Worm (Caenorhabditis elegans): ENCODE results near the gene srx-58.

Gene srx-58

ce11 chrV:15352376-15352775 lies at the start of gene srx-58:
TSS of gene srx-58 (plus strand) at chrV:15352676.
- TF ChIP-seq hrde-1 (tag; optimal IDR thresholded peaks at IDR 0.05; ENCODE audit: borderline replicate concordance) (no peak), ceh-91 (GFP tag; IDR thresholded peaks at IDR 0.05) (no peak), snpc-1.1 (tag; optimal IDR thresholded peaks at IDR 0.05; ENCODE audit: insufficient read depth) (no peak), ztf-25 (GFP tag; IDR thresholded peaks at IDR 0.05) (no peak), let-607 (tag; optimal IDR thresholded peaks at IDR 0.05) (no peak), tbx-9 (tag; optimal IDR thresholded peaks at IDR 0.05; ENCODE audit: borderline replicate concordance) (no peak), aptf-2 (GFP tag; conservative IDR thresholded peaks at IDR 0.05) (no peak), dox-1 (GFP tag; IDR thresholded peaks at IDR 0.05) (no peak), ztf-6 (GFP tag; IDR thresholded peaks at IDR 0.05) (no peak), madf-3 (GFP tag; IDR thresholded peaks at IDR 0.05) (no peak), nfya-1 (tag; optimal IDR thresholded peaks at IDR 0.05; ENCODE audit: borderline replicate concordance, insufficient read depth) (no peak), nhr-80 (tag; optimal IDR thresholded peaks at IDR 0.05) (no peak), mxl-1 (tag; optimal IDR thresholded peaks at IDR 0.05) (no peak), egl-44 (GFP tag; IDR thresholded peaks at IDR 0.05) (no peak), B0336.3 (GFP tag; IDR thresholded peaks at IDR 0.05) (no peak), ztf-28 (GFP tag; IDR thresholded peaks at IDR 0.05) (no peak), dpl-1 (GFP tag; optimal IDR thresholded peaks at IDR 0.05) (no peak), F10E7.11 (tag; optimal IDR thresholded peaks at IDR 0.05) (no peak)

DNA sequence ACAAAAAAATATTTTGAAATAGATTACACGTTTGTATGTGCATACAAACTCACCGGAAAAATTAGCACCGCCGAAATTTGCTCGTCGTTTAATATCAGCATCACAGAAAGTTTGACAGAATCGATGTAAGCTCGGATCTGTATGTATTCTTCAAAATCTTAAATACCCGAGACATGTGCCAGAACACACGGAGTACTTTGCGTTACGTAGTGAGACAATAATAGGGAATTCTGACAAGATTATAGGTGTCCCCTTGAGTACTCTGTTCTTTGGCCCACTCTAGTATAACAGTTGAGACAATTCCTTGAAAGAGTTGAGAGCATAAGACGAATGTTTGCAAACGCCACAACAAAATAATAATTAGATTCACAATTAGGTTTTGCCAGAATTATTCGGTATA lies 48.9 kb upstream of the srx-58 start, which contains the start of gene srx-48:
TSS of gene srx-48 (minus strand) at position 101 of the 400 bp plus-strand sequence.
- TF ChIP-seq snpc-1.1 (tag; optimal IDR thresholded peaks at IDR 0.05; ENCODE audit: insufficient read depth) (no peak), tbx-9 (tag; optimal IDR thresholded peaks at IDR 0.05; ENCODE audit: borderline replicate concordance) (no peak), Y67H2A.10 (GFP tag; conservative IDR thresholded peaks at IDR 0.05) (no peak), athp-1 (tag; optimal IDR thresholded peaks at IDR 0.05) (no peak), unc-62 (GFP tag; optimal IDR thresholded peaks at IDR 0.05) (no peak), somi-1 (GFP tag; optimal IDR thresholded peaks at IDR 0.05) (no peak), rec-8 (tag; optimal IDR thresholded peaks at IDR 0.05) (no peak), T07F8.4 (tag; optimal IDR thresholded peaks at IDR 0.05) (no peak), ets-4 (GFP tag; optimal IDR thresholded peaks at IDR 0.05) (no peak), madf-10 (tag; optimal IDR thresholded peaks at IDR 0.05) (no peak), ceh-40 (GFP tag; IDR thresholded peaks at IDR 0.05) (no peak)

DNA sequence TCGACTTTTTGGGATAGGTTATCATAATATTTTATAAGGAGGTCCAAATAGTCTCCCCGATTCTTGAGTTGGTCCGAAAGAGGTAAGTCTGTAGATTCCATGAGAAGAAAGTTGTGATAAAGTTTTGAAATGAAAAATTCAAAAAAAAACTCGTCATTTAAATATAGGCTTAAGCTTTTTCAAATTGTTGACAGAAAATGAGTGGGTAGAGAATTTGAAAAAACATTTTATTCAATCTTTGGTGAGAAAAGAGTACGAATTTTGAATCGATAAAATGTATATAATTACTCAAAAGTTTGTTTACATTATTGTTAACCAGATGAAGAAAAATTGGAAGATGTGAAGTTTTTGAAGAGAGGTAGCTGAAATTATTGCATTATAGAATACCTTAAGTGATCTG lies 47.0 kb upstream of the srx-58 start, which contains the start of gene T26H8.5:
TSS of gene T26H8.5 (minus strand) at position 101 of the 400 bp plus-strand sequence.
- TF ChIP-seq B0035.1 (tag; optimal IDR thresholded peaks at IDR 0.05): no peak

ce11 chrV:15306745-15307144 lies 45.7 kb upstream of the srx-58 start, which contains the start of gene T26H8.4:
TSS of gene T26H8.4 (minus strand) at chrV:15306845.
- TF ChIP-seq rec-8 (tag; optimal IDR thresholded peaks at IDR 0.05): no peak
- TF ChIP-seq hmg-20 (GFP tag; IDR thresholded peaks at IDR 0.05): no peak
- TF ChIP-seq Y53G8AR.9 (GFP tag; conservative IDR thresholded peaks at IDR 0.05): no peak
- TF ChIP-seq somi-1 (GFP tag; optimal IDR thresholded peaks at IDR 0.05): no peak
- no peak for TF ChIP-seq F49E8.2 (tag; optimal IDR thresholded peaks at IDR 0.05; ENCODE audit: insufficient read depth)
- no peak for TF ChIP-seq lin-54 (GFP tag; optimal IDR thresholded peaks at IDR 0.05)
- no peak for TF ChIP-seq nfyb-1 (GFP tag; IDR thresholded peaks at IDR 0.05)
- TF ChIP-seq tbp1 (GFP tag; optimal IDR thresholded peaks at IDR 0.05): no peak
- no peak for TF ChIP-seq lin-40 (tag; optimal IDR thresholded peaks at IDR 0.05)
- no peak for TF ChIP-seq F55B11.4 (tag; optimal IDR thresholded peaks at IDR 0.05; ENCODE audit: borderline replicate concordance, insufficient read depth)
- no peak for TF ChIP-seq ztf-28 (GFP tag; IDR thresholded peaks at IDR 0.05)
- no peak for TF ChIP-seq ama-1 (optimal IDR thresholded peaks at IDR 0.05)
- TF ChIP-seq ama-1 (GFP tag; optimal IDR thresholded peaks at IDR 0.05): no peak
- no peak for TF ChIP-seq ztf-25 (GFP tag; IDR thresholded peaks at IDR 0.05)

Data from whole organism, young adult.